Fruit fly (Drosophila melanogaster): Measurements from ENCODE around the gene CG42367.

Gene CG42367

DNA sequence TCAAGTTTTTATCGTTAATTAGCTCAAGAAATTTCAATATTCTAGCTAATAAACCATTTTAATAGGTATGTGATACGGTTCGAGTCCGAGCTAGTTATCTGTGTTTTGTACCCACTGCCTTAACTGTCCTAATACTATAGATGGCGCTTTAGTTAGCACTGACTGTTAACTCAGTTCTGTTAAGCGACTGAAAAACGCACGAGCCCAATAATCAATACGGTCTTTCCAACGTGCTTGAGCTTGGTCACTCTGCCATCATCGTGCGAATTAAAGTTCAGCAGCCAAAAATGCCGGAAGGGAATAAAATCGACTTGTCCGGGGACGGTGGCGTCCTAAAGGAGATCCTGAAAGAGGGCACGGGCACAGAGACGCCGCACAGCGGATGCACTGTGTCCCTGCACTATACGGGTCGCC lies 42.5 kb upstream of the CG42367 start, which contains the start of gene Fkbp59 (continued):
- TF ChIP-seq vvl (GFP tag; IDR thresholded peaks at IDR 0.05) (0 out of 2 replicates have a peak, but pooled peaks have one; percentile 45), CG7839 (tag; optimal IDR thresholded peaks at IDR 0.05) (peak; percentile 15), nmo (GFP tag; optimal IDR thresholded peaks at IDR 0.05) (peak; percentile 17), CG15696 (tag; optimal IDR thresholded peaks at IDR 0.05) (no peak), sim (GFP tag; IDR thresholded peaks at IDR 0.05) (no peak), CrebB (tag; optimal IDR thresholded peaks at IDR 0.05) (peak; percentile 20), sna (GFP tag; IDR thresholded peaks at IDR 0.05; ENCODE audit: partially characterized antibody) (peak; percentile 69), disco-r (GFP tag; optimal IDR thresholded peaks at IDR 0.05) (no peak), tna (GFP tag; IDR thresholded peaks at IDR 0.05; ENCODE audit: partially characterized antibody) (peak; percentile 99), CG2712 (tag; optimal IDR thresholded peaks at IDR 0.05) (peak; percentile 51), vnd (GFP tag; IDR thresholded peaks at IDR 0.05; ENCODE audit: partially characterized antibody) (peak; percentile 88), CG34422 (GFP tag; IDR thresholded peaks at IDR 0.05) (peak; percentile 54; the same call in 1 of the 3 replicates), CG17829 (tag; optimal IDR thresholded peaks at IDR 0.05) (peak; percentile 9), unc-4 (GFP tag; IDR thresholded peaks at IDR 0.05; ENCODE audit: partially characterized antibody) (peak; percentile 60), mld (GFP tag; IDR thresholded peaks at IDR 0.05; ENCODE audit: partially characterized antibody) (peak; percentile 84), gfzf (GFP tag; optimal IDR thresholded peaks at IDR 0.05) (peak; percentile 85), NC2α (GFP tag; optimal IDR thresholded peaks at IDR 0.05) (no peak), Hmr (GFP tag; optimal IDR thresholded peaks at IDR 0.05) (peak; percentile 48), CG6272 (GFP tag; IDR thresholded peaks at IDR 0.05) (no peak), Stat92E (GFP tag; optimal IDR thresholded peaks at IDR 0.05) (no peak), MESR4 (GFP tag; optimal IDR thresholded peaks at IDR 0.05) (peak; percentile 66), gcm2 (GFP tag; optimal IDR thresholded peaks at IDR 0.05) (no peak), CG2116 (GFP tag; optimal IDR thresholded peaks at IDR 0.05) (peak; percentile 33), hbn (GFP tag; IDR thresholded peaks at IDR 0.05; ENCODE audit: partially characterized antibody) (no peak), CG4617 (GFP tag; optimal IDR thresholded peaks at IDR 0.05; ENCODE audit: borderline replicate concordance) (peak; percentile 22), hb (GFP tag; IDR thresholded peaks at IDR 0.05; ENCODE audit: partially characterized antibody) (peak; percentile 94)

DNA sequence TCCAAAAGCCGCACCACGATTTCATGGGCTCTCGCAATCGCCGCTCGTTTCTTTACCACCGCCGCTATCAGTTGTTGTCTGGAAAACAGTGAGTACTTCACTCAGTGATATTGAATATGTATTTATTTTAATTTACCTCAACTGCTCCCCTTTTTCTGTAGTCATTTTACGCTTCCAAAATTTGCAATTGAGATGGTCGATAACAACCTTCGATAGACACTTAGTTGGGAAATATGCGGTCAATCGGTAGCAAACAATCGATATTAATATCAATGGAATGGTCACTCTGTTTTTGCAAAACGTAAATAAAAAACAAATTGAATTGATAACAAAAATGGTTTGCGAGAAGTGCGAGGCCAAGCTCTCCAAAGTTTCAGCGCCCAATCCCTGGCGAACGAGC lies 39.8 kb upstream of the CG42367 start, which contains the start of the genes CG34183 and CG4537:
Gene CG34183, minus strand, starts transcription at position 197 of the 400 bp plus-strand sequence.
Gene CG4537, plus strand, starts transcription at position 310 of the 400 bp plus-strand sequence.
- TF ChIP-seq nmo (GFP tag; optimal IDR thresholded peaks at IDR 0.05) (peak; percentile 13), Dad (GFP tag; optimal IDR thresholded peaks at IDR 0.05) (peak; percentile 11), gfzf (GFP tag; optimal IDR thresholded peaks at IDR 0.05) (peak; percentile 51), fd102C (GFP tag; optimal IDR thresholded peaks at IDR 0.05) (no peak), CG14710 (tag; optimal IDR thresholded peaks at IDR 0.05) (peak; percentile 35), CG16813 (GFP tag; IDR thresholded peaks at IDR 0.05; ENCODE audit: partially characterized antibody) (peak; percentile 89), Myb (GFP tag; optimal IDR thresholded peaks at IDR 0.05) (peak; percentile 35), disco-r (GFP tag; optimal IDR thresholded peaks at IDR 0.05) (no peak), exex (tag; optimal IDR thresholded peaks at IDR 0.05) (no peak), sens (GFP tag) (peak; percentile 58), ash1 (GFP tag; optimal IDR thresholded peaks at IDR 0.05) (no peak), gem (tag; optimal IDR thresholded peaks at IDR 0.05) (no peak), CG3847 (GFP tag; IDR thresholded peaks at IDR 0.05) (no peak), Dp (GFP tag; optimal IDR thresholded peaks at IDR 0.05) (peak; percentile 61), CG4617 (GFP tag; optimal IDR thresholded peaks at IDR 0.05; ENCODE audit: borderline replicate concordance) (peak; percentile 36), CG1602 (GFP tag; optimal IDR thresholded peaks at IDR 0.05) (no peak), sc (optimal IDR thresholded peaks at IDR 0.05) (no peak), sc (GFP tag; optimal IDR thresholded peaks at IDR 0.05) (no peak), CG11247 (GFP tag; IDR thresholded peaks at IDR 0.05) (no peak), jigr1 (GFP tag; IDR thresholded peaks at IDR 0.05) (no peak), CG8290 (GFP tag; optimal IDR thresholded peaks at IDR 0.05) (no peak), CG8290 (tag; optimal IDR thresholded peaks at IDR 0.05) (peak in 1 of 2 experiments; percentile 34), wdn (GFP tag; IDR thresholded peaks at IDR 0.05) (no peak), sima (GFP tag; optimal IDR thresholded peaks at IDR 0.05) (no peak), NFAT (GFP tag; IDR thresholded peaks at IDR 0.05) (no peak), inv (GFP tag; IDR thresholded peaks at IDR 0.05; ENCODE audit: partially characterized antibody) (peak; percentile 77), CG34224 (GFP tag; IDR thresholded peaks at IDR 0.05; ENCODE audit: partially characterized antibody) (peak; percentile 95), CG11456 (GFP tag; IDR thresholded peaks at IDR 0.05) (no peak)

Measured in whole organism, embryonic.